Fruit fly (Drosophila melanogaster) whole organism: Measurements from ENCODE around the gene TotM.

ENCODE experiments used
- pan ChIP-seq: fragments of >200 bp; optimal IDR thresholded peaks from 2 replicates; lab custom pipeline; 2017
- psq ChIP-seq: fragments of >200 bp; optimal IDR thresholded peaks from 2 replicates; lab custom pipeline; 2017

DNA sequence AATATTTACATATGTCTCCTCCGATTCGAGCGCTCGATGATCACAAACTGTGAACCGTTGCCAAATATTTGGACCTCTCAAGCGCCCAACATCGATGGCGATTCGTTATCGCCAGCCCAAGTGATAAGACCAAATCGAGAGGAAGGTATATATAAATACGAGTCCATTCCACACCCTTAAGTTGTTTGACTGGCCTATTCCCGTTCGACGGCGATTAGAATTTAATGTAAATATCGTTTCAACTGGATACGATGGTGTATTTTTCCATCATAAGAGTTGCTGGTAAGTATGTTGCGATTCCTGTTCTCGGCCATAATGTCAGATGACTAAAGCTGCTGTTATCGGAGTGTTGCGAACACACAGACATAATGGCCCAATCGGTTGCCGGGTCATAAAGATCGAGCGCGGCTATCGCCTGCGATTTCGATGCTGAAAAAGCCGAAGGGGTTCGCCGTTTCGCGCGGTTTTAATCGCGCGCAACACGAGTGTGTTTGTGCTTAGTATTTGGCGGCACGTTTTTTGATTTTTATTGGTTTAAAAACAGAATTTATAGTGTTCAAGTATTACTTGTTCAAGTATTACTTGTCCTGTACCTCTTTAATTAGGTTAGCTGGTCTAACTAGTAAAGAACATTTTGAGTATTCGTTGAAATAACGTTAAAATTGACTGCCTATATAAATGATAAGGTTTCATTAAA lies 8.5 kb downstream of the TotM start, which contains the start of gene fusl:
- TF ChIP-seq pan (lab: Kevin White, UChicago) (no peak), psq (no peak)
